Worm (Caenorhabditis elegans): ENCODE data around the gene scc-1.

The scc-1 gene

DNA sequence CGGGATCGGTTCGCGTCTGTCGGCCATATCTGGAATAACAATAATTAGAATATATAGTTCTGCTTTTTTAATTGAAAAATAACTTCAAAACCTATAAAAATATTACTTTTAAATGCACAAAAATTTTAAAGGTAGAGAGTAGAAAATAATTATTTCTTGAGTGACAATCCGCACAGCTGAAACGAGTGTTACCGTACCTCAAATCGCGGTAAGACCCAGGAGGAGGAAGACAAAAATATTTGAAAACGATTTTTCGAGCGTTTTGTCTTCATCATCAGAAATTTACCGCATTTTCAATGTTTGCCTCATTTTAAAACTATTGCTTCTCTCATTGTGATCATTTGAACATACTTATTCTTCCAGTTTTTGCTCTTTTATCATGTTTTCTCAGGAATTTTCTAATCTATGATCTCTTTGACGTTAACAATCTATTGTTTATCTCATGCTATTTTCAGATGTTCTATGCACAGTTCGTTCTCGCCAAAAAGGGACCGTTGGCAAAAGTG, at the start of gene scc-1, which contains the start of gene rpn-5:
Gene scc-1 (plus strand): TSS at position 456 of the 506 bp plus-strand sequence.
Gene rpn-5 (minus strand): TSS at position 162 of the 506 bp plus-strand sequence.
- no peak for TF ChIP-seq unc-62 (GFP tag; optimal IDR thresholded peaks at IDR 0.05)

ce11 chrII:4648785-4649184, 49.7 kb upstream of the scc-1 start, which contains the start of gene lgc-27:
Gene lgc-27 (plus strand): TSS chrII:4649085.
- no peak for TF ChIP-seq unc-62 (GFP tag; optimal IDR thresholded peaks at IDR 0.05)

ce11 chrII:4650072-4650471, 48.4 kb upstream of the scc-1 start:
- no peak for TF ChIP-seq unc-62 (GFP tag; optimal IDR thresholded peaks at IDR 0.05)

DNA sequence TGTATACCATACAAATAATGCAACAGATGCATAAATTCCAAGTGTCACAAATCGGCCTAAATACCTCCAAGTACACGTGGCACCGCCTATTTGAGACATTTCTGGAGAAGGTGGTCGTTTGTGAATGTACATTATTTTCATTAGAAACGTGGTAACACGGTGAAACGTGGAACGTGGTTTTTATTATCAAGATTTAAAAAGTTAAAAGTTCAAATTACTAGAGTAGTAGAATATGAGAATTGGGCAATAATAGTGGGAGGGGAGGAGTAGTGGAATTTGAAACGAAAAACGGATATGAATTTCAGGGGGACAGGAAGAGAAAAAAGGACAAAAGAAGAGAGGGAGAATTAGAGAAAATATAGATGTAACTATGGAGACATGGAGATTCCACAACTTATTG, 42.7 kb upstream of the scc-1 start, which contains the start of gene fut-6:
Gene fut-6 (minus strand): TSS at position 101 of the 400 bp plus-strand sequence.
- no peak for TF ChIP-seq unc-62 (GFP tag; optimal IDR thresholded peaks at IDR 0.05)

DNA sequence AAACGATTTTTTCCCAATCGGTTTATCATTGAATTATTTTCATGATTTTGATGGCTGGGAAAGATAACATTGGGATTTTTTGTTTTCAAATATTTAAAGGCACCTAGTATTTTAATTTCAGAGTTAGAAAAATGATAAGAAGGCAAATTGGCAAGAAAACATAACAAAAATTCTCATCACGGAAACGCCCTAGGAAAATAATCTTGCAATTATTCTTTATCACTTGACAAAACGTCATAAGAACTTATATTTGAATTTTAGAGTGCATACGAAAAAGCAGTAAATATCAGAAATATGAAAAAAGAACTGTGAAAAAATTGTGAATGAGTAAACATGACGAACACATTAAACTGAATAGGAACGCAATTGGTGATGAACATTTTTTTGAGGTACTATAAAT, 41.2 kb upstream of the scc-1 start:
- TF ChIP-seq unc-62 (GFP tag; optimal IDR thresholded peaks at IDR 0.05), result no peak

ce11 chrII:4658245-4658644, 40.3 kb upstream of the scc-1 start:
- TF ChIP-seq unc-62 (GFP tag; optimal IDR thresholded peaks at IDR 0.05), result no peak

DNA sequence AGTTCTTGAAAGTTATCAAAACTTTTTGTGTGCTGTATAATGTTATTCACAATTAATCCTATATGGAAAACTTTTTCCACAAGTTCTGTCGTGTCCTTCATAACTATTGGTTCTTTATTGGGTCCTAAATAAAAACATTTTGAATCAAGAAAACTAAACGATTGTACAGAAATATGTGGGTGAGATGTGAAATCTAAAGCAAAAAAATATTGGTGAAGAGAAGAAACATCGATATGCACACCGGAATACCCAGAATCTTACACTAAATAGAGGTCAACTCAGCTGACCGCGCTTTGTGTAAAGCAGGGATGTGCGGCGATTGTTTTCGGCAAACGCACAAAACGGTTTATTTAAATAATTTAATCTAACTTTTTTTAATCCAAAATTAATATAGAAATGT, 37.2 kb upstream of the scc-1 start, which contains the start of gene T05A7.13:
Gene T05A7.13 (minus strand): TSS at position 101 of the 400 bp plus-strand sequence.
- no peak for TF ChIP-seq unc-62 (GFP tag; optimal IDR thresholded peaks at IDR 0.05)

- no peak for TF ChIP-seq unc-62 (GFP tag; optimal IDR thresholded peaks at IDR 0.05)
These were observed 35.3 kb upstream of the scc-1 start, which contains the start of gene T05A7.12 for ce11 chrII:4663186-4663585. Gene T05A7.12 (minus strand): TSS chrII:4663286.

DNA sequence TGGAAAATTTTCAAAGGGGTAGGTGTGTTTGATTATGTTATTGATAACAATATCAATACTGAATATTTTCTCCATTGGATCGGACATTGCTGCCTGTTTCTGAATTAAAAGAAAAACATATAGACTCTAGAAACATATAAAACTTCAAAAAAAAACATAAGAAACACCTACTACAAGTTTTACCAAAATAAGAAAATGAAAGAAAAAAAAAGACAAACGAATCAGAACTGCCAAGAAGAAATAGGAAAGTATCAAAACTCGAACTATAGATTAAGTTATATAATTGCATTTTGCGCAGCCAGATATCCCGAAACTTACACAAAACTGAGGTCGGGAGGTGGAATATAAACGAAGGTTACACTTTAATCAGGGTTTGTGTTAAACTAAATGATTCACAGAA, 33.2 kb upstream of the scc-1 start, which contains the start of gene T05A7.11:
Gene T05A7.11 (minus strand): TSS at position 101 of the 400 bp plus-strand sequence.
- TF ChIP-seq unc-62 (GFP tag; optimal IDR thresholded peaks at IDR 0.05), result no peak

DNA sequence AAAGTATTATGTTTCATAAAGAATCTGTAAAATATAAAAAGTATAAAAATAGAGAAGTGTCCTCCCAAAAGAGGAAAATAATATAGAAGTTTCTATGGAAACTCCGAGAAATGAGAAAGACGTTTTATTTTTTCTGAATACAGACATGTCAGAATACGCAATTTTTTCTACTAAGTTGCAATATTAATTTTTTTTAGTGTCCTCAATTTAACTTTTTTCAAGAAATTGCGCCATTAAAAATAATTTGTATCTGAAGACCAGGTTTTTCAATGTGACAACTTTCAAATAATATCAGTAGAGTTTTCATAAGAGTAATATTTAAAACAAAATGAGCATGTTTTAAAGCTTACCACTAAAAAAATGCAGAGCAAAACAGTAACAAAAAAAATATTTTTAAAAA, 30.9 kb upstream of the scc-1 start, which contains the start of gene fut-5:
Gene fut-5 (minus strand): TSS at position 101 of the 400 bp plus-strand sequence.
- no peak for TF ChIP-seq unc-62 (GFP tag; optimal IDR thresholded peaks at IDR 0.05)

- TF ChIP-seq unc-62 (GFP tag; optimal IDR thresholded peaks at IDR 0.05), result no peak
These were observed 26.8 kb upstream of the scc-1 start, which contains the start of gene T05A7.6 for ce11 chrII:4671692-4672091. Gene T05A7.6 (minus strand): TSS chrII:4671792.

DNA sequence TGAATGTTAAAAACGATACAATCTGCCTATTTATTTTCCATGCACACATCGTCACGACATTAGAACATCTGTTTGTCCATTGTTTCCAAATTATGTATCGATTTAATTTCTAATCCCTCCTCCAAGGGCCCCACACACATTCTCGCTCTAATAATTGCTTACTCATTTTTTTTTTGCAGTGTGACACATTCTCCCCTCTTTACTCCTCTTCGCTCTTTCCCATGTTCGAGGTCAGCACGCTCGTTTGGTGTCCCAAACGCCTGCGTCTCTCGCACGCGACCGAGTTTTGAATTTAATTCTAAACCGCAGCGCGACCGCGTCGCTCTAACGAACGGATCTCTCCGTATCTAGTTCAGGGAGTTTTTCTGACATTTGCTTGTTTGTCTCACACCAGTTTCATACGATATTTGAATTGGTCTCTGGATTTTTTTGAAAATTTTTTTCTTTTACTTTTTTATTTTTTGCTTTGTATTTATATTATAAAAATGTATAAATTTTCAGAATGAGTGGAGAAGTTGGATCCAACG, 25.9 kb upstream of the scc-1 start, which contains the start of the genes clec-140 and hmg-11:
Gene clec-140 (plus strand): TSS at position 477 of the 527 bp plus-strand sequence.
Gene hmg-11 (plus strand): TSS at position 502 of the 527 bp plus-strand sequence.
- no peak for TF ChIP-seq unc-62 (GFP tag; optimal IDR thresholded peaks at IDR 0.05)

DNA sequence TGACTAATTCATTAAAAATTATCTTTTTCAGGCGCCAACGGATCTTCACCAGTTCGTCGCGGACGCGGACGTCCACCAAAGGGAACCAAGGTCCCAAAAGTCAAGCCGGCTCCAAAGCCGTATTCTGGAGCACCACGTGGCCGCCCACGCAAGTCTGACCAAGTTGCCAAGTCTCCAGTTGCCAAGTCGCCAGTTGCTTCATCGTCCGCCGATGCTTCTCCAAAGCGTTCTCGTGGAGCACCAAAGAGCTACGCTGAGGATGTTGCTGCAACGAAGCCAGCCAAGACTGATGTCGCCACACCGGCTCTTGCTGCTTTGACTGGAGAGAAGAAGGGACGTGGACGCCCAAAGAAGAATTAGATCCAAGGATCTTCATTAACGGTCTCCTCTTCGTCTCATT, 25.3 kb upstream of the scc-1 start:
- no peak for TF ChIP-seq unc-62 (GFP tag; optimal IDR thresholded peaks at IDR 0.05)

- TF ChIP-seq unc-62 (GFP tag; optimal IDR thresholded peaks at IDR 0.05), result no peak
These were observed 24.9 kb upstream of the scc-1 start for ce11 chrII:4673670-4674069.

DNA sequence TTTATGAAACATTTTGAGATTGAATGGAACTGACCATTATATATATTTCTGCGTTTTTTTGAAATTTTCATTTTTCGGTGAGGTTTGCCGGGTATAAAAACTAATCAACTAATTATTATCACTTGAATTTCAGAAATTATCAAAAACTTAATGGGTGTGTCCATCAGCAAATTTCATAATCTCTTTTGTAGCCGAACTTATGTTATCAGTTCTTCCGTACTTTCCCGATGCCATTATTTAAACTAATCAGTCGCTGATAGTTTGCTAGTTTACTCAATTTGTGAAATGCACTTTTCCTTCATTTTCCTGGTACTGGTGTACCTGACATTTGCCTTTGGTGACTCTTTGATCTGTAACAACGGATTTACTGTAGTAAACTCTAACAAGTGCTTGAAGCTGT, 24.3 kb upstream of the scc-1 start:
- TF ChIP-seq unc-62 (GFP tag; optimal IDR thresholded peaks at IDR 0.05), result no peak

DNA sequence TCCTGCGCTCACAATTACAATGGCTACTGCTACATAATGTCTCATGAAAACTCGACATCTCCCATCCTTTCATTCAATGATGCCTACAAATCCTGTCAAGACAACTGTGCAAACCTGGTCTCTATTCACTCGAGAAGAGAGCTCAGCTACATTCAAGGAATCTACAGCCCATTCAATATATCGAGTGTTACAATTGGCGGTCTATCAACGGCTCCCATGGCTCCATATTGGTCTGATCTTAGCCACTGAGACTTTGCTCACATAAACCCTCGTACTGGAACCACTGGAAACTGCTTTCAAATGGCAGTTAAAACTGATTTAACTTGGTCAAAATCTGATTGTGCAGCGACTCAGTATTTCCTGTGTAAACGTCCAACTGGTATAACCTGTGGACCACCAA, 23.0 kb upstream of the scc-1 start, which contains the start of gene T05A7.3:
Gene T05A7.3 (plus strand): TSS at position 301 of the 400 bp plus-strand sequence.
- no peak for TF ChIP-seq unc-62 (GFP tag; optimal IDR thresholded peaks at IDR 0.05)

DNA sequence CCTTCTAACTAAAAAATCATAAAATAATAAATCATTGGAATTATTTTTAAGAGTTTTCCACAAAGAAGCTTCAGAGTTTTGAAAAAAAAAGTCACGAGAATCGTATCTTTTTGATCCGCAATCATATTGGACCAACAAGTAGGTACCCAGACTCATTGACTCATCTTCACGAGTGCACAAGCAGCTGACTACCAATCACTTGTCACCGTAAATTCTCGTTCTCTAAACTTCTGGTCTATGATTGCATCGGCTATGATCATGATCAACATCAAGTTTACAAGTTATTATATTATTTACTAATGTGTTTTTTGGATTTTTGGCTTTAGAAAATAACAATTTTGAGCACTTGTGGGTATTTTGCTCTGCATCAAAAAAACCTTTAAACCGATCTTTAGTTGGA, 22.3 kb upstream of the scc-1 start:
- TF ChIP-seq unc-62 (GFP tag; optimal IDR thresholded peaks at IDR 0.05), result no peak

All from whole organism, dauer.